Worm (Caenorhabditis elegans) whole organism, L1 larva: ENCODE measurements around the gene nhr-235.
A peak's percentile ranks its signal among the peaks of the same experiment; 100 is the strongest.

Experiments
- C34B4.2 ChIP-seq: sonication (generic microtip); optimal IDR thresholded peaks from 2 replicates; lab custom pipeline; 2017; ENCODE audit warnings: mild to moderate bottlenecking, missing genetic modification characterization, missing compliant biosample characterization
- alr-1 ChIP-seq: fragments of 200-800 bp; sonication (Bioruptor generic); optimal IDR thresholded peaks from 2 replicates; lab custom pipeline; 2018; ENCODE audit warnings: borderline replicate concordance, mild to moderate bottlenecking, missing genetic modification characterization, missing compliant biosample characterization
- ama-1 ChIP-seq: fragments of 150-350 bp; optimal IDR thresholded peaks from 2 replicates; lab custom pipeline; 2014
- blmp-1 ChIP-seq: fragments of 150-350 bp; optimal IDR thresholded peaks from 2 replicates; lab custom pipeline; 2014; ENCODE audit warnings: missing biosample characterization, missing genetic modification characterization
- ceh-63 ChIP-seq: fragments of 200-800 bp; sonication (Bioruptor generic); optimal IDR thresholded peaks from 2 replicates; lab custom pipeline; 2018; ENCODE audit warnings: mild to moderate bottlenecking, missing genetic modification characterization, missing compliant biosample characterization
- ceh-8 ChIP-seq: fragments of 200-800 bp; sonication (Bioruptor generic); optimal IDR thresholded peaks from 2 replicates; lab custom pipeline; 2018; ENCODE audit warnings: mild to moderate bottlenecking, missing genetic modification characterization, moderate library complexity, missing compliant biosample characterization
- ceh-82 ChIP-seq, 3 experiments: fragments of 150-350 bp in 1 of 3; sonication (generic microtip) in 2 of 3; optimal IDR thresholded peaks; 2 replicates each; lab custom pipeline; 2014 to 2017; ENCODE audit warnings: missing biosample characterization in 3 of 3, missing genetic modification characterization in 3 of 3
- ceh-90 ChIP-seq: sonication (generic microtip); optimal IDR thresholded peaks from 2 replicates; lab custom pipeline; 2016; ENCODE audit warnings: missing genetic modification characterization, missing compliant biosample characterization
- dpl-1 ChIP-seq, 3 experiments: fragments of 150-350 bp in 2 of 3; sonication (generic microtip) in 1 of 3; optimal IDR thresholded peaks; 2 replicates each; lab custom pipeline; 2014 to 2017; ENCODE audit warnings: missing biosample characterization in 3 of 3, missing genetic modification characterization in 3 of 3, missing genetic modification reagents in 3 of 3
- efl-3 ChIP-seq: fragments of 200-800 bp; sonication (Bioruptor generic); optimal IDR thresholded peaks from 2 replicates; lab custom pipeline; 2018; ENCODE audit warnings: mild to moderate bottlenecking, missing genetic modification characterization, missing compliant biosample characterization
- egl-27 ChIP-seq, 2 experiments: fragments of 150-350 bp in 1 of 2; sonication (generic microtip); optimal IDR thresholded peaks; 3 replicates each; lab custom pipeline; 2017 to 2018; ENCODE audit warnings: missing biosample characterization in 2 of 2, missing genetic modification characterization in 2 of 2, missing genetic modification reagents in 2 of 2
- elt-3 ChIP-seq, 6 experiments: fragments of 150-350 bp in 1 of 6; sonication (generic microtip); optimal IDR thresholded peaks; 2 replicates each; lab custom pipeline; 2017 to 2018; ENCODE audit warnings: missing biosample characterization in 6 of 6, missing genetic modification characterization in 6 of 6, inconsistent platforms in 1 of 6
- fkh-10 ChIP-seq: sonication (generic microtip); optimal IDR thresholded peaks from 2 replicates; lab custom pipeline; 2017; ENCODE audit warnings: missing biosample characterization, missing genetic modification reagents, missing genetic modification characterization
- fkh-8 ChIP-seq: sonication (generic microtip); optimal IDR thresholded peaks from 2 replicates; lab custom pipeline; 2016; ENCODE audit warnings: mild to moderate bottlenecking, missing genetic modification characterization, missing compliant biosample characterization
- fos-1 ChIP-seq: fragments of 150-350 bp; optimal IDR thresholded peaks from 2 replicates; lab custom pipeline; 2014; ENCODE audit warnings: missing biosample characterization, missing genetic modification characterization
- grh-1 ChIP-seq: fragments of 200-800 bp; sonication (Bioruptor generic); IDR thresholded peaks from 2 replicates; pipeline ENCODE4 v1.3.6; 2022; ENCODE audit warnings: missing genetic modification reagents, missing genetic modification characterization, missing compliant biosample characterization
- hpl-2 ChIP-seq: fragments of 150-350 bp; optimal IDR thresholded peaks from 2 replicates; lab custom pipeline; 2014; ENCODE audit warnings: missing biosample characterization, missing genetic modification reagents, missing genetic modification characterization
- lin-13 ChIP-seq: fragments of 150-350 bp; optimal IDR thresholded peaks from 2 replicates; lab custom pipeline; 2014; ENCODE audit warnings: missing biosample characterization, missing genetic modification reagents, missing genetic modification characterization
- lin-14 ChIP-seq: fragments of 200-800 bp; sonication (Bioruptor generic); optimal IDR thresholded peaks from 2 replicates; lab custom pipeline; 2018; ENCODE audit warnings: mild to moderate bottlenecking, missing genetic modification characterization, moderate library complexity, missing compliant biosample characterization
- lin-35 ChIP-seq, 2 experiments: fragments of 150-350 bp; optimal IDR thresholded peaks; 2 replicates each; lab custom pipeline; 2014; ENCODE audit warnings: missing biosample characterization in 2 of 2, missing genetic modification characterization in 2 of 2, missing genetic modification reagents in 2 of 2
- lin-39 ChIP-seq: fragments of 150-350 bp; optimal IDR thresholded peaks from 2 replicates; lab custom pipeline; 2014; ENCODE audit warnings: missing biosample characterization, missing genetic modification reagents, missing genetic modification characterization
- lsy-2 ChIP-seq, 2 experiments: fragments of 150-350 bp; optimal IDR thresholded peaks; 2 replicates each; lab custom pipeline; 2014; ENCODE audit warnings: missing biosample characterization in 2 of 2, missing genetic modification characterization in 2 of 2
- mab-9 ChIP-seq: fragments of 200-800 bp; sonication (Bioruptor generic); IDR thresholded peaks from 2 replicates; pipeline ENCODE4 v1.3.6; 2022; ENCODE audit warnings: missing genetic modification reagents, missing genetic modification characterization, missing compliant biosample characterization
- mdl-1 ChIP-seq, 2 experiments: fragments of 150-350 bp; optimal IDR thresholded peaks; 2 replicates each; lab custom pipeline; 2014 to 2017; ENCODE audit warnings: missing biosample characterization in 2 of 2, missing genetic modification characterization in 2 of 2, inconsistent platforms in 1 of 2
- mep-1 ChIP-seq: fragments of 150-350 bp; optimal IDR thresholded peaks from 2 replicates; lab custom pipeline; 2014; ENCODE audit warnings: missing biosample characterization, missing genetic modification characterization
- nhr-11 ChIP-seq: fragments of 150-350 bp; optimal IDR thresholded peaks from 2 replicates; lab custom pipeline; 2014; ENCODE audit warnings: missing biosample characterization, missing genetic modification characterization
- nhr-12 ChIP-seq: sonication (generic microtip); optimal IDR thresholded peaks from 2 replicates; lab custom pipeline; 2017; ENCODE audit warnings: missing biosample characterization, missing genetic modification characterization
- nhr-237 ChIP-seq: fragments of 150-350 bp; optimal IDR thresholded peaks from 2 replicates; lab custom pipeline; 2014; ENCODE audit warnings: missing biosample characterization, missing genetic modification characterization
- nhr-28 ChIP-seq: fragments of 150-350 bp; optimal IDR thresholded peaks from 2 replicates; lab custom pipeline; 2014; ENCODE audit warnings: missing biosample characterization, missing genetic modification characterization
- nhr-76 ChIP-seq: sonication (generic microtip); optimal IDR thresholded peaks from 2 replicates; lab custom pipeline; 2017; ENCODE audit warnings: missing biosample characterization, missing genetic modification characterization
- nhr-90 ChIP-seq: sonication (generic microtip); optimal IDR thresholded peaks from 2 replicates; lab custom pipeline; 2016; ENCODE audit warnings: mild to moderate bottlenecking, missing genetic modification characterization, missing compliant biosample characterization; ENCODE audit not compliant: poor library complexity
- pag-3 ChIP-seq: sonication (generic microtip); optimal IDR thresholded peaks from 2 replicates; lab custom pipeline; 2017; ENCODE audit warnings: missing genetic modification characterization, mild to moderate bottlenecking, missing compliant biosample characterization, antibody characterized with exemption, borderline replicate concordance; ENCODE audit not compliant: insufficient read depth
- pax-3 ChIP-seq: fragments of 200-800 bp; sonication (Bioruptor generic); optimal IDR thresholded peaks from 2 replicates; lab custom pipeline; 2018; ENCODE audit warnings: mild to moderate bottlenecking, missing genetic modification characterization, moderate library complexity, missing compliant biosample characterization
- rnt-1 ChIP-seq: sonication (generic microtip); optimal IDR thresholded peaks from 2 replicates; lab custom pipeline; 2016; ENCODE audit warnings: mild to moderate bottlenecking, missing genetic modification characterization, moderate library complexity, missing compliant biosample characterization
- snu-23 ChIP-seq: sonication (generic microtip); optimal IDR thresholded peaks from 2 replicates; lab custom pipeline; 2016; ENCODE audit warnings: missing genetic modification characterization, missing compliant biosample characterization
- sox-4 ChIP-seq: sonication (generic microtip); optimal IDR thresholded peaks from 2 replicates; lab custom pipeline; 2016; ENCODE audit warnings: missing genetic modification characterization, missing compliant biosample characterization
- sptf-1 ChIP-seq: fragments of 150-350 bp; optimal IDR thresholded peaks from 2 replicates; lab custom pipeline; 2014; ENCODE audit warnings: missing biosample characterization, missing genetic modification characterization
- sup-37 ChIP-seq: fragments of 200-800 bp; sonication (Bioruptor generic); optimal IDR thresholded peaks from 2 replicates; lab custom pipeline; 2018; ENCODE audit warnings: mild to moderate bottlenecking, missing genetic modification characterization, missing compliant biosample characterization
- swsn-7 ChIP-seq: sonication (generic microtip); optimal IDR thresholded peaks from 2 replicates; lab custom pipeline; 2016; ENCODE audit warnings: missing genetic modification characterization, missing compliant biosample characterization
- tbx-2 ChIP-seq: sonication (generic microtip); optimal IDR thresholded peaks from 2 replicates; lab custom pipeline; 2016; ENCODE audit warnings: missing genetic modification characterization, missing compliant biosample characterization
- unc-30 ChIP-seq: sonication (generic microtip); optimal IDR thresholded peaks from 2 replicates; lab custom pipeline; 2017; ENCODE audit warnings: missing biosample characterization, missing genetic modification characterization
- vab-15 ChIP-seq: sonication (generic microtip); optimal IDR thresholded peaks from 2 replicates; lab custom pipeline; 2017; ENCODE audit warnings: missing genotype, mild to moderate bottlenecking, missing genetic modification characterization, missing compliant biosample characterization
- xbp-1 ChIP-seq: sonication (generic microtip); optimal IDR thresholded peaks from 2 replicates; lab custom pipeline; 2016; ENCODE audit warnings: missing genetic modification characterization, missing compliant biosample characterization
- zag-1 ChIP-seq: fragments of 150-350 bp; optimal IDR thresholded peaks from 2 replicates; lab custom pipeline; 2014; ENCODE audit warnings: missing biosample characterization, missing genetic modification characterization
- ztf-11 ChIP-seq, 2 experiments: sonication (generic microtip); optimal IDR thresholded peaks; 2 replicates each; lab custom pipeline; 2016 to 2017; ENCODE audit warnings: missing genetic modification characterization in 2 of 2, missing biosample characterization in 1 of 2, missing compliant biosample characterization in 1 of 2
- ztf-4 ChIP-seq: fragments of 150-350 bp; optimal IDR thresholded peaks from 2 replicates; lab custom pipeline; 2014; ENCODE audit warnings: missing biosample characterization, missing genetic modification characterization

Gene nhr-235

DNA sequence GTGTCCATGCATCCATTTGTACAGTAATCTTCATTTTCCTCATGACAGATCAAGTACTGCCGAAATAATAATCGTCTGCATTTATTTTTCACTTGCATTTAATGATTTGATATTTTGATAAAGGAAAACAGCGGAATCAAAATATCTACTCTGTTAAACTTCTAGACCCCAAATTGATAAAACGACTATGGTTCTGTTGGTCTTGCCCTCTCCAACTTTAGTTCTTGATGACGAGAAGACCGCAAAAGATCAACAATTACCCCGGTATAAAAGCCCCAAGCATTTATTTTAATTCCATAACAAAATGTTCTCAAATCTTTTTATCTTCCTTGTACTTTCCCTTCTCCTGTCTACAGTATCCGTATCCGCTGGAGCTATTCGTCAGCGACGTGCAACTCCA, 31.8 kb upstream of the nhr-235 start, which contains the start of gene Y38E10A.9:
Y38E10A.9 (plus strand) TSS at position 301 of the 400 bp plus-strand sequence.
- TF ChIP-seq sptf-1 (tag; lab: Kevin White, UChicago) (no peak), ztf-11 (tag; optimal IDR thresholded peaks at IDR 0.05; lab: Kevin White, UChicago) (no peak), zag-1 (tag; lab: Kevin White, UChicago) (no peak), nhr-28 (tag; lab: Kevin White, UChicago) (no peak), alr-1 (tag; lab: Kevin White, UChicago) (no peak), vab-15 (tag; lab: Kevin White, UChicago) (no peak), pax-3 (tag; lab: Kevin White, UChicago) (no peak), ama-1 (lab: Kevin White, UChicago) (no peak), mdl-1 (tag; optimal IDR thresholded peaks at IDR 0.05; lab: Kevin White, UChicago) (no peak), ceh-8 (GFP tag; lab: Kevin White, UChicago) (no peak), blmp-1 (tag; lab: Kevin White, UChicago) (no peak), ceh-63 (GFP tag; lab: Kevin White, UChicago) (no peak), nhr-76 (no peak), nhr-12 (tag; lab: Kevin White, UChicago) (no peak), elt-3 (tag; optimal IDR thresholded peaks at IDR 0.05; lab: Kevin White, UChicago) (no peak), mab-9 (GFP tag; lab: Robert Waterston, UW) (no peak), lin-13 (GFP tag; lab: Kevin White, UChicago) (no peak), lin-39 (no peak)

DNA sequence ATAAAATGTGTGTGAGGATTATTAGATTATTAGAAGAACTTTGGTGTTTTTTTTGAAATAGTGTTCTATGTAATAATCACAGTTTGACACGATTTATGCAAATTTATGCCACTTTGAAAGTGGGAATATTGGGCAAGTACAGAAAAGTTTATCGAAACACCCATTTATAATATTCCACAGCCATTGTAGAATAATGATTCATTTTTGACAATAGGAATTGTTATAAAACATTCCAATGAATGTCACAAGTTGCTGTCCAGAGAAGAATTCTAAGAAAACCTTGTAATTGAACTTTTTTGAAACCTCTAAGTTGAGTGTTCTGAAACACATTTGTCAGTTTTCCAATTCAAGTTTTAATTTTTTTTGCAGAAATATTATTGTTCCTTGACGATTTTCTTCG, 28.3 kb upstream of the nhr-235 start, which contains the start of gene nspe-4:
nspe-4 (plus strand) TSS at position 301 of the 400 bp plus-strand sequence.
- TF ChIP-seq lin-13 (GFP tag; lab: Kevin White, UChicago) (no peak), mep-1 (tag; lab: Kevin White, UChicago) (no peak), nhr-237 (no peak), snu-23 (GFP tag; lab: Kevin White, UChicago) (no peak), zag-1 (tag; lab: Kevin White, UChicago) (no peak), lin-14 (no peak), mab-9 (GFP tag; lab: Robert Waterston, UW) (no peak), hpl-2 (no peak), nhr-12 (tag; lab: Kevin White, UChicago) (no peak), vab-15 (tag; lab: Kevin White, UChicago) (no peak)

DNA sequence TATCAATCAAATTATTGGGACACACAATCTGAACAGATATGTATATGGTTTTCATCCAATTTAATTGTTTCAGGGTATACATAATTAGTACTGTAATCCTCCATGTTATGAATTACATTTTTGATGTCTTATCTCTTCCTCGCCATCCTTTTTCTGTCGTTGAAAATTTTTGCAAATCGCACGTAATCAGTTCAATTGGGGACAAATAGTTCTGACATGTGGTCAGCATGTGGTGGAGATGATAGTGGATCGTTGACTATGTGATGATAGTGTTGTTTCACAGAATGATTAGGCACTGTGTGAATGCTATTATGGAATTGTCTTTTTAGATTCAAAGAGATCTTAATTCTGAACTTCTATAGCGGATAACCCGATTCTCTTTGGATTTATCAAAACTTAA, 25.1 kb upstream of the nhr-235 start:
- no peak for TF ChIP-seq nhr-237
- TF ChIP-seq pag-3 (tag; lab: Kevin White, UChicago): no peak
- no peak for TF ChIP-seq egl-27 (tag; optimal IDR thresholded peaks at IDR 0.05; lab: Kevin White, UChicago)
- TF ChIP-seq unc-30 (tag; lab: Kevin White, UChicago): no peak
- peak; percentile 36 for TF ChIP-seq lin-14
- TF ChIP-seq dpl-1 (GFP tag; optimal IDR thresholded peaks at IDR 0.05; lab: Kevin White, UChicago): no peak
- TF ChIP-seq C34B4.2 (tag; lab: Kevin White, UChicago): no peak
- no peak for TF ChIP-seq xbp-1
- TF ChIP-seq ceh-82 (tag; optimal IDR thresholded peaks at IDR 0.05; lab: Kevin White, UChicago): no peak
- no peak for TF ChIP-seq sup-37 (GFP tag; lab: Kevin White, UChicago)
- no peak for TF ChIP-seq grh-1
- no peak for TF ChIP-seq mep-1 (tag; lab: Kevin White, UChicago)
- TF ChIP-seq swsn-7: no peak
- TF ChIP-seq nhr-28 (tag; lab: Kevin White, UChicago): no peak
- no peak for TF ChIP-seq fos-1 (tag; lab: Kevin White, UChicago)
- no peak for TF ChIP-seq rnt-1 (tag; lab: Kevin White, UChicago)
- no peak for TF ChIP-seq ceh-8 (GFP tag; lab: Kevin White, UChicago)
- no peak for TF ChIP-seq ztf-4 (tag; lab: Kevin White, UChicago)
- TF ChIP-seq snu-23 (GFP tag; lab: Kevin White, UChicago): peak; percentile 32
- no peak for TF ChIP-seq nhr-76
- no peak for TF ChIP-seq ceh-90 (tag; lab: Kevin White, UChicago)
- no peak for TF ChIP-seq vab-15 (tag; lab: Kevin White, UChicago)
- TF ChIP-seq sox-4: no peak
- TF ChIP-seq lsy-2 (tag; optimal IDR thresholded peaks at IDR 0.05; lab: Kevin White, UChicago): no peak
- no peak for TF ChIP-seq efl-3
- peak; percentile 31 for TF ChIP-seq nhr-90 (tag; lab: Kevin White, UChicago)
- TF ChIP-seq zag-1 (tag; lab: Kevin White, UChicago): no peak
- peak in 1 of 2 experiments; percentile 36 for TF ChIP-seq lin-35 (GFP tag; optimal IDR thresholded peaks at IDR 0.05; lab: Kevin White, UChicago)
- TF ChIP-seq nhr-11: no peak
- TF ChIP-seq fkh-8: no peak
- peak; percentile 21 for TF ChIP-seq tbx-2 (tag; lab: Kevin White, UChicago)
- peak in 1 of 2 experiments; percentile 42 for TF ChIP-seq mdl-1 (tag; optimal IDR thresholded peaks at IDR 0.05; lab: Kevin White, UChicago)
- no peak for TF ChIP-seq ama-1 (lab: Kevin White, UChicago)
- no peak for TF ChIP-seq fkh-10 (GFP tag; lab: Kevin White, UChicago)
- TF ChIP-seq ceh-63 (GFP tag; lab: Kevin White, UChicago): no peak
